Worm (Caenorhabditis elegans): ENCODE measurements around the gene str-250.

Gene str-250

ce11 chrV:13961927-13962419 lies 43.5 kb downstream of the str-250 start, which contains the start of the genes algn-13 and R10D12.13 (continued):
- TF ChIP-seq ztf-1 (GFP tag; conservative IDR thresholded peaks at IDR 0.05), result no peak
- TF ChIP-seq mdl-1 (tag; optimal IDR thresholded peaks at IDR 0.05), result no peak
- no peak for TF ChIP-seq R02D3.7 (tag; optimal IDR thresholded peaks at IDR 0.05)

DNA sequence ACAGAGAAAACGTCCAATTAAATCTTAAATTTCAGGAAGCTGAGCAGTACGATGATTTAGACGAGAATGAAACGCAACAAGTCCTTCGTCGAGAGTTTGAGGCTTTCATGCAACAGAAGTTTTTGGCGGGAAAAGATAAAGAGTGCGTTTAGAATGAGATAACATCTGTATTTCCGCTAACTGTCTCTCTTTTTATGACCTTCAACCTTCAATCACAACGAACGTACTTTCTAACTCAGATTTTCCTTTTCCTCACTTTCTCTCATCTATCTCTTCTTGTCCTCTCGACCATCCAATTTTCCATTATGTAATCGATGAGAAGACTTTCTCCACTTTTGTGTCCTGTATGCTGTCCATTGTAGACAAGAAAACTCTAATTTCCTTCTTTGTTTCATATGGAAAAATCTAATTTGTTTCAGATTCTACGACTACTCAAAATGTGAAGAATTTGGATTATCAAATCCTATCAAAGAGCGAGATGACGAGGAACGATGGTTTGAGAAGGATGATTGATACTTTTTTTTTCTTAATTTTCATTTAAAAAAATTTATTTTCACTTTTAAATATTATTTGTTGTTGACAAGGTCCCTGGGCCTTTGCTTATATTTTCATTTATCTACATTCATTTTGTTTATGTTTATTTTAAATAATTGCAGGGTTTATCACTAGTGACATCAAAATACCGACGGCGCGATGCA lies 45.0 kb downstream of the str-250 start, which contains the start of gene sao-1:
sao-1 (plus strand) TSS at position 648 of the 698 bp plus-strand sequence.
- peak; percentile 98 for TF ChIP-seq blmp-1 (tag; optimal IDR thresholded peaks at IDR 0.05; ENCODE audit: insufficient read depth)
- no peak for TF ChIP-seq lin-11 (tag; optimal IDR thresholded peaks at IDR 0.05)
- peak; percentile 13 for TF ChIP-seq sma-9 (GFP tag; optimal IDR thresholded peaks at IDR 0.05)
- TF ChIP-seq sma-9 (tag; optimal IDR thresholded peaks at IDR 0.05), result no peak

Measured in whole organism, L2 larva.